Worm (Caenorhabditis elegans): ENCODE data around the gene pde-4.

DNA sequence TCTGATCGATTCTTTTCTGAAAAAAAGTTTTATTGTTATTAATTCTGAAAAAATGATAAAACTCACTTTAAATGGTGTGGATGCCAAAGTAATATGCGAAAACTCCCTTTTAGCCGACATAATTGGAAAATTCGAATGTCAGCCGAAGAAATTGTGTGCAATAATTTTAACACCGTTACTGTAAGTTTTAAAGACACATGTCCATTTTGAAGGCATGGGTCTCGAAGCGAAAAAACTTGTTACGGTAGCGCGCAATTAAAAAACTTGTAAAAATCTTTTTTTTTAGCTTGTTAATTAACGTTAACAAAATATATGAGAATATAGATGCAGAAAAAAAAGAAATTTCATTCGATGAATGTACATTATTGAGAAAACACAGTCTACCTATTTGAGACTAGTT, 39.3 kb upstream of the pde-4 start, which contains the start of gene pid-1:
- TF ChIP-seq blmp-1 (tag; optimal IDR thresholded peaks at IDR 0.05): no peak
- no peak for TF ChIP-seq ztf-11 (tag; optimal IDR thresholded peaks at IDR 0.05)
- TF ChIP-seq mep-1 (tag; optimal IDR thresholded peaks at IDR 0.05): no peak
- no peak for TF ChIP-seq nhr-12 (tag; optimal IDR thresholded peaks at IDR 0.05)
- TF ChIP-seq sptf-1 (tag; optimal IDR thresholded peaks at IDR 0.05): no peak
- no peak for TF ChIP-seq lin-13 (tag; optimal IDR thresholded peaks at IDR 0.05)
- no peak for TF ChIP-seq elt-1 (tag; optimal IDR thresholded peaks at IDR 0.05; ENCODE audit: borderline replicate concordance, insufficient read depth)
- TF ChIP-seq ces-1 (GFP tag; optimal IDR thresholded peaks at IDR 0.05): no peak
- no peak for TF ChIP-seq nhr-2 (tag; optimal IDR thresholded peaks at IDR 0.05)
- TF ChIP-seq nhr-76 (tag; optimal IDR thresholded peaks at IDR 0.05): no peak
- TF ChIP-seq unc-62 (GFP tag; optimal IDR thresholded peaks at IDR 0.05): no peak

Measured in whole organism, mixed stage, embryonic.